Worm (Caenorhabditis elegans): ENCODE results near the gene F53E10.6.
A peak's percentile ranks its signal among the peaks of the same experiment; 100 is the strongest.

F53E10.6 gene

ce11 chrV:2614986-2615687 is 12.3 kb upstream of the F53E10.6 start, which contains the start of gene F53E10.1 (continued):
- peak; percentile 83 for TF ChIP-seq hlh-30 (tag; optimal IDR thresholded peaks at IDR 0.05; ENCODE audit: insufficient read depth)
- TF ChIP-seq nhr-28 (tag; optimal IDR thresholded peaks at IDR 0.05): peak; percentile 99
- no peak for TF ChIP-seq nhr-11 (tag; optimal IDR thresholded peaks at IDR 0.05)
- no peak for TF ChIP-seq nhr-237 (tag; optimal IDR thresholded peaks at IDR 0.05)
- TF ChIP-seq ztf-11 (tag; optimal IDR thresholded peaks at IDR 0.05): no peak
- TF ChIP-seq daf-8 (GFP tag; IDR thresholded peaks at IDR 0.05): no peak
- TF ChIP-seq daf-16 (GFP tag; optimal IDR thresholded peaks at IDR 0.05): peak in 1 of 2 experiments; percentile 26
- TF ChIP-seq daf-16 (tag; optimal IDR thresholded peaks at IDR 0.05): peak; percentile 77
- no peak for TF ChIP-seq Y5F2A.4 (GFP tag; optimal IDR thresholded peaks at IDR 0.05)
- no peak for TF ChIP-seq egl-27 (tag; optimal IDR thresholded peaks at IDR 0.05)
- peak; percentile 90 for TF ChIP-seq aha-1 (tag)
- no peak for TF ChIP-seq cey-2 (tag; optimal IDR thresholded peaks at IDR 0.05; ENCODE audit: borderline replicate concordance, insufficient read depth)
- TF ChIP-seq mep-1 (tag; optimal IDR thresholded peaks at IDR 0.05): peak; percentile 71
- peak; percentile 14 to 64 for TF ChIP-seq mdl-1 (tag; optimal IDR thresholded peaks at IDR 0.05)
- peak; percentile 72 for TF ChIP-seq dmd-6 (GFP tag; IDR thresholded peaks at IDR 0.05)
- TF ChIP-seq nhr-48 (tag; optimal IDR thresholded peaks at IDR 0.05): peak; percentile 61
- TF ChIP-seq pqm-1 (tag; optimal IDR thresholded peaks at IDR 0.05): no peak
- no peak for TF ChIP-seq madf-5 (GFP tag; IDR thresholded peaks at IDR 0.05)
- TF ChIP-seq Y75B8A.6 (GFP tag; IDR thresholded peaks at IDR 0.05): no peak
- no peak for TF ChIP-seq nhr-10 (tag; optimal IDR thresholded peaks at IDR 0.05)
- TF ChIP-seq lin-38 (GFP tag; IDR thresholded peaks at IDR 0.05): no peak
- peak; percentile 90 for TF ChIP-seq hlh-11 (tag; optimal IDR thresholded peaks at IDR 0.05)
- no peak for TF ChIP-seq dmd-9 (GFP tag; IDR thresholded peaks at IDR 0.05)
- TF ChIP-seq dve-1 (tag; optimal IDR thresholded peaks at IDR 0.05; ENCODE audit: insufficient read depth): peak; percentile 84
- no peak for TF ChIP-seq T26A8.4 (GFP tag; IDR thresholded peaks at IDR 0.05)
- TF ChIP-seq lin-15B (tag; optimal IDR thresholded peaks at IDR 0.05): no peak
- TF ChIP-seq zip-2 (tag; optimal IDR thresholded peaks at IDR 0.05): no peak
- TF ChIP-seq ceh-44 (GFP tag; IDR thresholded peaks at IDR 0.05): no peak
- no peak for TF ChIP-seq snpc-1.2 (GFP tag; IDR thresholded peaks at IDR 0.05)
- peak; percentile 53 for TF ChIP-seq nhr-77 (tag; optimal IDR thresholded peaks at IDR 0.05)
- peak; percentile 48 for TF ChIP-seq nhr-6 (tag; optimal IDR thresholded peaks at IDR 0.05)
- no peak for TF ChIP-seq zip-11 (GFP tag; IDR thresholded peaks at IDR 0.05)
- no peak for TF ChIP-seq pha-4 (GFP tag; IDR thresholded peaks at IDR 0.05)
- TF ChIP-seq pha-4 (tag; optimal IDR thresholded peaks at IDR 0.05): peak; percentile 72
- peak; percentile 43 for TF ChIP-seq dpl-1 (GFP tag; optimal IDR thresholded peaks at IDR 0.05)
- no peak for TF ChIP-seq mxl-2 (GFP tag; conservative IDR thresholded peaks at IDR 0.05)
- TF ChIP-seq egl-43 (GFP tag; IDR thresholded peaks at IDR 0.05): no peak
- TF ChIP-seq tra-1 (GFP tag; IDR thresholded peaks at IDR 0.05): peak; percentile 41; the same call in 1 of the 2 replicates
- no peak for TF ChIP-seq daf-12 (tag; optimal IDR thresholded peaks at IDR 0.05)
- TF ChIP-seq hmg-1.1 (GFP tag; IDR thresholded peaks at IDR 0.05): 0 out of 2 replicates have a peak, but pooled peaks have one; percentile 23
- no peak for TF ChIP-seq R02D3.7 (tag; optimal IDR thresholded peaks at IDR 0.05)
- no peak for TF ChIP-seq fkh-10 (GFP tag; optimal IDR thresholded peaks at IDR 0.05)
- no peak for TF ChIP-seq skn-1 (tag; optimal IDR thresholded peaks at IDR 0.05)
- no peak for TF ChIP-seq lin-29 (GFP tag; IDR thresholded peaks at IDR 0.05)
- no peak for TF ChIP-seq jun-1 (tag; optimal IDR thresholded peaks at IDR 0.05)
- TF ChIP-seq unc-39 (tag; optimal IDR thresholded peaks at IDR 0.05): no peak
- TF ChIP-seq nhr-25 (tag; optimal IDR thresholded peaks at IDR 0.05; ENCODE audit: borderline replicate concordance, insufficient read depth): no peak
- TF ChIP-seq F44E2.7 (GFP tag; IDR thresholded peaks at IDR 0.05): no peak
- no peak for TF ChIP-seq nhr-42 (GFP tag; IDR thresholded peaks at IDR 0.05)
- TF ChIP-seq F37D6.2 (tag; optimal IDR thresholded peaks at IDR 0.05): no peak
- no peak for TF ChIP-seq F26F4.8 (GFP tag; conservative IDR thresholded peaks at IDR 0.05)
- TF ChIP-seq php-3 (GFP tag; IDR thresholded peaks at IDR 0.05): no peak
